Fruit fly (Drosophila melanogaster): Measurements from ENCODE around the gene CG13639.

CG13639 gene

dm6 chr3R:24816993-24817854 is 42.9 kb downstream of the CG13639 start, which contains the start of the genes CG5808 and Saf-B (continued):
- peak; percentile 38; the same call in 1 of the 2 replicates for TF ChIP-seq CG14667 (GFP tag; IDR thresholded peaks at IDR 0.05)
- peak; percentile 17 for TF ChIP-seq CG1602 (GFP tag; optimal IDR thresholded peaks at IDR 0.05)
- TF ChIP-seq lola (GFP tag; optimal IDR thresholded peaks at IDR 0.05) = peak in 1 of 3 experiments; percentile 60
- peak; percentile 98 for TF ChIP-seq MESR4 (GFP tag; optimal IDR thresholded peaks at IDR 0.05)
- no peak for TF ChIP-seq Gug (GFP tag; IDR thresholded peaks at IDR 0.05)
- TF ChIP-seq z (GFP tag; IDR thresholded peaks at IDR 0.05) = no peak
- TF ChIP-seq dmrt11E (tag; optimal IDR thresholded peaks at IDR 0.05) = peak; percentile 29
- TF ChIP-seq Xrp1 (GFP tag; IDR thresholded peaks at IDR 0.05) = peak; percentile 49; the same call in 1 of the 2 replicates
- peak; percentile 72 for TF ChIP-seq CkIIα-i1 (GFP tag; IDR thresholded peaks at IDR 0.05)
- TF ChIP-seq CoRest (tag; optimal IDR thresholded peaks at IDR 0.05) = peak; percentile 65
- TF ChIP-seq Hsf (GFP tag; optimal IDR thresholded peaks at IDR 0.05) = peak; percentile 38
- peak; percentile 41 for TF ChIP-seq CG15514 (GFP tag; optimal IDR thresholded peaks at IDR 0.05)
- TF ChIP-seq tin (GFP tag; optimal IDR thresholded peaks at IDR 0.05) = peak; percentile 55
- TF ChIP-seq CG12071 (GFP tag; optimal IDR thresholded peaks at IDR 0.05) = no peak
- TF ChIP-seq CG13775 (GFP tag; optimal IDR thresholded peaks at IDR 0.05) = peak; percentile 61
- peak; percentile 89 for TF ChIP-seq CG6791 (GFP tag; IDR thresholded peaks at IDR 0.05; ENCODE audit: partially characterized antibody)
- peak; percentile 44; the same call in 2 of the 3 replicates for TF ChIP-seq Dbx (GFP tag; IDR thresholded peaks at IDR 0.05)
- TF ChIP-seq chn (GFP tag; optimal IDR thresholded peaks at IDR 0.05) = no peak
- no peak for TF ChIP-seq kni (GFP tag; optimal IDR thresholded peaks at IDR 0.05)
- TF ChIP-seq inv (GFP tag; IDR thresholded peaks at IDR 0.05; ENCODE audit: partially characterized antibody) = peak; percentile 75
- no peak for TF ChIP-seq shn (GFP tag; optimal IDR thresholded peaks at IDR 0.05)
- peak; percentile 74 for TF ChIP-seq CG12104 (GFP tag; optimal IDR thresholded peaks at IDR 0.05)
- TF ChIP-seq btn (GFP tag; optimal IDR thresholded peaks at IDR 0.05) = no peak
- TF ChIP-seq CG3847 (GFP tag; IDR thresholded peaks at IDR 0.05) = peak; percentile 41; the same call in 1 of the 2 replicates
- peak; percentile 88 for TF ChIP-seq CG14710 (tag; optimal IDR thresholded peaks at IDR 0.05)
- peak; percentile 63 for TF ChIP-seq CG12659 (GFP tag; optimal IDR thresholded peaks at IDR 0.05)
- no peak for TF ChIP-seq CG6254 (GFP tag; optimal IDR thresholded peaks at IDR 0.05)
- TF ChIP-seq Max (GFP tag; optimal IDR thresholded peaks at IDR 0.05) = peak; percentile 61
- peak; percentile 8 for TF ChIP-seq Spps (tag; optimal IDR thresholded peaks at IDR 0.05)
- TF ChIP-seq Sry-β (GFP tag; optimal IDR thresholded peaks at IDR 0.05) = peak; percentile 10
- TF ChIP-seq Rfx (GFP tag; IDR thresholded peaks at IDR 0.05) = peak; percentile 53; the same call in 1 of the 2 replicates
- peak; percentile 38 for TF ChIP-seq lilli (GFP tag; optimal IDR thresholded peaks at IDR 0.05)
- no peak for TF ChIP-seq ems (GFP tag; optimal IDR thresholded peaks at IDR 0.05)
- peak; percentile 30 for TF ChIP-seq CG13424 (tag; optimal IDR thresholded peaks at IDR 0.05)
- TF ChIP-seq CG10979 (tag; optimal IDR thresholded peaks at IDR 0.05) = peak; percentile 28
- TF ChIP-seq NfI (GFP tag; optimal IDR thresholded peaks at IDR 0.05) = no peak
- no peak for TF ChIP-seq CG17186 (GFP tag; optimal IDR thresholded peaks at IDR 0.05)
- TF ChIP-seq bbx (GFP tag; IDR thresholded peaks at IDR 0.05; ENCODE audit: partially characterized antibody) = peak; percentile 77
- no peak for TF ChIP-seq NC2α (GFP tag; optimal IDR thresholded peaks at IDR 0.05)
- TF ChIP-seq ap (GFP tag; IDR thresholded peaks at IDR 0.05) = peak; percentile 26; the same call in 1 of the 2 replicates
- TF ChIP-seq sim (GFP tag; IDR thresholded peaks at IDR 0.05) = no peak
- peak; percentile 87 for TF ChIP-seq BEAF-32 (GFP tag; optimal IDR thresholded peaks at IDR 0.05)
- TF ChIP-seq pan (optimal IDR thresholded peaks at IDR 0.05) = no peak
- TF ChIP-seq pan (GFP tag; optimal IDR thresholded peaks at IDR 0.05 in 1 of 2, IDR thresholded peaks at IDR 0.05 in 1 of 2) = peak in 1 of 2 experiments; percentile 63
- peak; percentile 76 for TF ChIP-seq Bgb (GFP tag; IDR thresholded peaks at IDR 0.05; ENCODE audit: partially characterized antibody)
- peak; percentile 96 for TF ChIP-seq CG8290 (GFP tag; optimal IDR thresholded peaks at IDR 0.05)
- TF ChIP-seq CG8290 (tag; optimal IDR thresholded peaks at IDR 0.05) = peak in 1 of 2 experiments; percentile 98
- peak; percentile 85 for TF ChIP-seq hb (GFP tag; IDR thresholded peaks at IDR 0.05; ENCODE audit: partially characterized antibody)
